Fruit fly (Drosophila melanogaster) S2 (cell line): Measurements from ENCODE around the gene Etl1.

Experiments
- CG8478 ChIP-seq: fragments of >200 bp; optimal IDR thresholded peaks from 2 replicates; lab custom pipeline; 2018
- CTCF ChIP-seq, 2 experiments: fragments of >200 bp; optimal IDR thresholded peaks; 2 replicates each; lab custom pipeline; 2018

DNA sequence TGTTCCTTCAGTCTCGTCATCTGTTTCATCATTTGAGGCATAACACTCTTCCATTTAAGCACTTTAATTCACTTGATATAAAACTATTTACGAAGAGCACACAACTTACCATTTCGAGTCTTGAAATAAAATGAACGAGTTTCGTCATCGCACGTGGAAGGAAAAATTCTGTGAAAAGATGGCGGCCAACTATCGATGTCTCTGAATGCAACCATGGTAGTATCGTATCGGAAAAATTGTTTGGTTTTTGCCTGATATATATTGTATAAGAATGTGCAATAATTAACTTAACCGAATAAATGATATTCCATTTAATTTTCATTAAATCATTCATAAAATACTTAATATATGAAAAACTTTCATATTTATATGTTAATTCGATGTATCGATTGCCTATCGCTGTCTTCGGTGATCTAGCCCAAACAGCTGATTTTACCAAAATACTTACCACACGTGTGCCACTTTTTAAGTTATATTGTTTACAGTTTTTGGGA lies 17.5 kb downstream of the Etl1 start, which contains the start of gene Bka:
- TF ChIP-seq CTCF (optimal IDR thresholded peaks at IDR 0.05; lab: Kevin White, UChicago) (no peak), CG8478 (no peak)
